Fruit fly (Drosophila melanogaster): ENCODE results near the gene CG12692.

CG12692 gene

DNA sequence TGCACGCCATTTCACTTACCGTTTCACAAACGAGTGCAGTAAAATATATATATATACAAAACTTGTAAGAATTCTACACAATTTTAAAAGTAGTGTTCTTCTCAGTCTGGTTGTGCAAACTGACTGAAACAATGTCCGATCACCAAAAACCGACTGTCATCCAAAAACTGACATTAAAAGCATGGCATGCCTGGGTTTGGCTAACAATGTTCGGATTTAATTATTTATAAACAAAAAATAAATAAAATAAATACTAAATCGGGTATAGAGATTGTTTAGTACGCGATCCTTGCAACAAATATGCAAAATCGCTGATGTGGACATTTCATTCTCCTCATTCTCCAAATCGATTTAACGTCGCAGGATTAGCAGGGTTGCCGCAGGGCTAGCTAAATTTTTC, at the start of gene CG12692:
Gene CG12692 (minus strand): TSS at position 101 of the 400 bp plus-strand sequence.
- TF ChIP-seq Crg-1 (GFP tag; optimal IDR thresholded peaks at IDR 0.05) (no peak), CG12768 (GFP tag; optimal IDR thresholded peaks at IDR 0.05) (no peak), pad (GFP tag; optimal IDR thresholded peaks at IDR 0.05) (no peak), CG33017 (tag; optimal IDR thresholded peaks at IDR 0.05) (no peak), CG14711 (tag; optimal IDR thresholded peaks at IDR 0.05) (no peak), toe (GFP tag; optimal IDR thresholded peaks at IDR 0.05) (no peak), Mnt (GFP tag; optimal IDR thresholded peaks at IDR 0.05) (no peak), Clk (GFP tag; optimal IDR thresholded peaks at IDR 0.05) (no peak), CG5204 (GFP tag; optimal IDR thresholded peaks at IDR 0.05) (no peak), CG11617 (GFP tag; optimal IDR thresholded peaks at IDR 0.05) (no peak), tj (GFP tag; optimal IDR thresholded peaks at IDR 0.05) (no peak)

DNA sequence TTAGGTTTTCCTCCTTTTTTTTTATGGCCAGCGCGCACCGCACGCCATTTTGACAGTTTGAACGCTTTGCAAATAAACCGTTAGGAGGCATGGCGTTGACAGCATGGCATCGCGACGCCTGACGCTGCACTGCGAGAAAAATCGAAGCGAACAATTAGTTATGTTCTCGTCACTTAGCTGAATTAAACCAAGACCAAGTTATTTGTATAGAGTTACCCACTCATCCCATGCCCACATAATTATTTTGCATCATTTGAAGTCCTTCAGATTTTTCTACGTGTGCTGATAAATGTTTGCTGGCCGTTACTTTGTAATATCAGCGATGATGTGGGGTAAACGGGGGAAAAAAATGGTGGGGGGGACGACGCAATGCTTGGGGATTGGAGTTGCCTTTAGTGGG, 27.7 kb upstream of the CG12692 start:
- no peak for TF ChIP-seq CG33017 (tag; optimal IDR thresholded peaks at IDR 0.05)
- TF ChIP-seq toe (GFP tag; optimal IDR thresholded peaks at IDR 0.05): no peak
- TF ChIP-seq cic (GFP tag; optimal IDR thresholded peaks at IDR 0.05): no peak
- no peak for TF ChIP-seq bab1 (GFP tag; optimal IDR thresholded peaks at IDR 0.05)
- TF ChIP-seq CG7101 (tag; optimal IDR thresholded peaks at IDR 0.05): no peak
- TF ChIP-seq ovo (GFP tag; optimal IDR thresholded peaks at IDR 0.05): no peak
- TF ChIP-seq CG14711 (tag; optimal IDR thresholded peaks at IDR 0.05): no peak
- TF ChIP-seq Crg-1 (GFP tag; optimal IDR thresholded peaks at IDR 0.05): no peak
- TF ChIP-seq tj (GFP tag; optimal IDR thresholded peaks at IDR 0.05): no peak
- no peak for TF ChIP-seq Mnt (GFP tag; optimal IDR thresholded peaks at IDR 0.05)
- no peak for TF ChIP-seq CG7045 (GFP tag; optimal IDR thresholded peaks at IDR 0.05)

DNA sequence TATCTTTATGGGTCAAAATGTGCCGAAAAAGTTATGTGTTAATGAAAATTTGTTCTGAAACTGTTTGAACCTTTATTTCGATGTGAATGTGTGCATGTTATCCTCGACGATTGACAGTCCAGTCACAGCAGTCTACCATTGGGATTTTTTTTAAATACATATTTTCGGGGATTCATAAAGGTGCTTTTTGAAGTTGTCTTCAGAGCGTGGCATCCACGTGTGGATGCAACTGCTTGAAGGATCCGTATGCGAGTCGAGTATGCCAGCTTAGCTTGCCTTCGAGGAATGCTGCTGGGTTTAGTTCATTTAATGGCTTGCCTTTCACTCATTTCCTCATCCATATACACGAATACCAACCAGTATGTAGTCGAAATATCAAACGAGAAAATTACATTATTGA, 27.2 kb upstream of the CG12692 start, which contains the start of gene CG12693:
Gene CG12693 (minus strand): TSS at position 101 of the 400 bp plus-strand sequence.
- TF ChIP-seq Crg-1 (GFP tag; optimal IDR thresholded peaks at IDR 0.05): no peak
- TF ChIP-seq CG5204 (GFP tag; optimal IDR thresholded peaks at IDR 0.05): no peak
- TF ChIP-seq CG33017 (tag; optimal IDR thresholded peaks at IDR 0.05): no peak
- no peak for TF ChIP-seq CG12768 (GFP tag; optimal IDR thresholded peaks at IDR 0.05)
- TF ChIP-seq Hr96 (GFP tag; optimal IDR thresholded peaks at IDR 0.05): no peak

DNA sequence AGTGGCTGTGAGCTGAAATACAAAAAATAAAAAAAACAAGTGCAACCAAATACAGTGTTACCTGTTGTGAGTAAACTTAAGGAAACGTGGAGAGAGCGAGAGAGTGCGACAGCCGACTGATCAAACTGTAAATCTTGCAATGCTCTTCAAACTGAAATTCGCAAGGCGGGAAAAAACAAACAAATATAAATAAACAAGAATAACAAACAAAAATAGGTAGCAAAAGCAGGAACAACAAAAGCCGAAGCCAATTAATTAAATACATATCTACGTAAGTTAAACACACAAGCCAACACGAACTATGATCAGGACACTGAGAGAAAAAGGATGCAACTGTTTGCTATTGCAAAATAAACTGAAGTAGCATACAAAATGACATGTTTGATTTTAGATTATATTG, 23.2 kb upstream of the CG12692 start:
- TF ChIP-seq CG1620 (GFP tag; optimal IDR thresholded peaks at IDR 0.05) (peak; percentile 19), CG12768 (GFP tag; optimal IDR thresholded peaks at IDR 0.05) (no peak), CG7101 (tag; optimal IDR thresholded peaks at IDR 0.05) (peak; percentile 51), pad (GFP tag; optimal IDR thresholded peaks at IDR 0.05) (no peak), toe (GFP tag; optimal IDR thresholded peaks at IDR 0.05) (peak; percentile 1), CG5204 (GFP tag; optimal IDR thresholded peaks at IDR 0.05) (peak; percentile 28), kay (GFP tag; ENCODE audit: borderline replicate concordance) (no peak), Hr96 (GFP tag; optimal IDR thresholded peaks at IDR 0.05) (no peak)

DNA sequence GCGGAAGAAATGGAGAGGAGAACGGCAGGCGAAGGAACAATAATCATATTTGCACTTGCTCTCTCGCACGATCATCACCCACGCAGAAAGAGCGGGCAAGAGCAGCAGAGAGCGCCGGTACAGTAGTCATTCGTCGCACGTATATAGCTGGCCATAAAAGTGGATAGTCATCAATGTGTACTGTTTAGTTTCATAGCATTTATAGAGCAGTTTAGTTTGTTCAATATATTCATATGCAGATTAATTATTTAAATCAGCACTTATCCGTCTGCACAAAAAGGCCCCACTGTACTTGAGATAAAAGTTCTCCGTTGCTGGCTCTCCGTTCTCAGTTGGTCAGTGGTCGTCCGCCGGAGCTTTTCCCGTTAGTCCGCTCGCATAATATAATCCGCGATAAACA, 22.6 kb upstream of the CG12692 start:
- TF ChIP-seq bab1 (GFP tag; optimal IDR thresholded peaks at IDR 0.05) (peak; percentile 100), CG12768 (GFP tag; optimal IDR thresholded peaks at IDR 0.05) (peak; percentile 99), pad (GFP tag; optimal IDR thresholded peaks at IDR 0.05) (peak; percentile 97), kay (GFP tag; ENCODE audit: borderline replicate concordance) (peak; percentile 96), cnc (optimal IDR thresholded peaks at IDR 0.05) (peak in 1 of 2 experiments; percentile 7), CG7101 (tag; optimal IDR thresholded peaks at IDR 0.05) (peak; percentile 100), CG7045 (GFP tag; optimal IDR thresholded peaks at IDR 0.05) (peak; percentile 98), Hr96 (GFP tag; optimal IDR thresholded peaks at IDR 0.05) (peak; percentile 100), Mnt (GFP tag; optimal IDR thresholded peaks at IDR 0.05) (peak; percentile 97), Crg-1 (GFP tag; optimal IDR thresholded peaks at IDR 0.05) (peak; percentile 99), CG11617 (GFP tag; optimal IDR thresholded peaks at IDR 0.05) (peak; percentile 99), cic (GFP tag; optimal IDR thresholded peaks at IDR 0.05) (peak; percentile 92), tj (GFP tag; optimal IDR thresholded peaks at IDR 0.05) (peak; percentile 96), toe (GFP tag; optimal IDR thresholded peaks at IDR 0.05) (peak; percentile 98), ovo (GFP tag; optimal IDR thresholded peaks at IDR 0.05) (peak; percentile 98), CG14711 (tag; optimal IDR thresholded peaks at IDR 0.05) (peak; percentile 99), Clk (GFP tag; optimal IDR thresholded peaks at IDR 0.05) (peak; percentile 98), CG33017 (tag; optimal IDR thresholded peaks at IDR 0.05) (peak; percentile 98), CG5204 (GFP tag; optimal IDR thresholded peaks at IDR 0.05) (peak; percentile 98), CG1620 (GFP tag; optimal IDR thresholded peaks at IDR 0.05) (peak; percentile 100)

DNA sequence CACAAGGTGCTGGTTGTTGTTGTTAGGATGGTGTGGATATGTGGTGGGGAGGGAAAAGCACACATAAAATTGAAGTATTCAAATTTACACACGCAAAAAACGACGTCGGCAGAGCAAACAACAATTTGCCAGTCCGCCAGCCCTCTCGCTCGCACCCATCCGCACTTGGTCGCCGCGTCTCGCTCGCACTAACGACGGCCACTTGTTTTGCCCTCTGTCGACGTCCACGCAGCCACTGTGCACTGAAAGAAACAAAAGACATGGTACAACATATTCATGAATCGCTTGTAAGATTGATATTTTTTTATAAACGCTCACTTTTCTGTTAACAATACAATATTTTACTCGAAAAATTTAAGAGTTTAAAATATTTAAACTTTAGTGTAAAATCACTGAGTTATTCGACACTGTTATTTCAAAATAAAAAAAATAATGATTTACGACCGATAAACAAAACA, 21.8 kb upstream of the CG12692 start:
- TF ChIP-seq CG14711 (tag; optimal IDR thresholded peaks at IDR 0.05): peak; percentile 74
- TF ChIP-seq CG5204 (GFP tag; optimal IDR thresholded peaks at IDR 0.05): peak; percentile 68
- peak; percentile 36 for TF ChIP-seq Hr96 (GFP tag; optimal IDR thresholded peaks at IDR 0.05)
- TF ChIP-seq cnc (optimal IDR thresholded peaks at IDR 0.05): no peak
- TF ChIP-seq Clk (GFP tag; optimal IDR thresholded peaks at IDR 0.05): peak; percentile 9
- peak; percentile 63 for TF ChIP-seq CG7045 (GFP tag; optimal IDR thresholded peaks at IDR 0.05)
- TF ChIP-seq Crg-1 (GFP tag; optimal IDR thresholded peaks at IDR 0.05): no peak
- TF ChIP-seq CG7101 (tag; optimal IDR thresholded peaks at IDR 0.05): peak; percentile 75
- TF ChIP-seq cic (GFP tag; optimal IDR thresholded peaks at IDR 0.05): no peak
- no peak for TF ChIP-seq kay (GFP tag; ENCODE audit: borderline replicate concordance)
- peak; percentile 71 for TF ChIP-seq CG11617 (GFP tag; optimal IDR thresholded peaks at IDR 0.05)
- TF ChIP-seq CG33017 (tag; optimal IDR thresholded peaks at IDR 0.05): peak; percentile 35
- TF ChIP-seq bab1 (GFP tag; optimal IDR thresholded peaks at IDR 0.05): peak; percentile 77
- peak; percentile 19 for TF ChIP-seq CG1620 (GFP tag; optimal IDR thresholded peaks at IDR 0.05)
- no peak for TF ChIP-seq ovo (GFP tag; optimal IDR thresholded peaks at IDR 0.05)
- TF ChIP-seq tj (GFP tag; optimal IDR thresholded peaks at IDR 0.05): peak; percentile 30
- no peak for TF ChIP-seq Mnt (GFP tag; optimal IDR thresholded peaks at IDR 0.05)
- TF ChIP-seq CG12768 (GFP tag; optimal IDR thresholded peaks at IDR 0.05): no peak
- TF ChIP-seq toe (GFP tag; optimal IDR thresholded peaks at IDR 0.05): peak; percentile 24
- peak; percentile 8 for TF ChIP-seq pad (GFP tag; optimal IDR thresholded peaks at IDR 0.05)
